Worm (Caenorhabditis elegans) whole organism, late embryonic: ENCODE measurements around the gene T22H9.1.

ENCODE experiments used
- ceh-31 ChIP-seq: sonication (generic microtip); optimal IDR thresholded peaks from 2 replicates; lab custom pipeline; 2016; ENCODE audit warnings: missing genetic modification characterization, missing compliant biosample characterization
- eyg-1 ChIP-seq: sonication (generic microtip); optimal IDR thresholded peaks from 2 replicates; lab custom pipeline; 2016; ENCODE audit warnings: missing genotype, missing genetic modification characterization, missing compliant biosample characterization
- nfya-1 ChIP-seq: sonication (generic microtip); optimal IDR thresholded peaks from 2 replicates; lab custom pipeline; 2017; ENCODE audit warnings: missing genetic modification characterization, mild to moderate bottlenecking, missing compliant biosample characterization, antibody characterized with exemption, moderate library complexity
- pha-2 ChIP-seq: sonication (generic microtip); optimal IDR thresholded peaks from 2 replicates; lab custom pipeline; 2017; ENCODE audit warnings: mild to moderate bottlenecking, missing genetic modification characterization, missing compliant biosample characterization
- syd-9 ChIP-seq: sonication (generic microtip); optimal IDR thresholded peaks from 2 replicates; lab custom pipeline; 2016; ENCODE audit warnings: mild to moderate bottlenecking, missing genetic modification characterization, moderate library complexity, missing compliant biosample characterization
- tbx-2 ChIP-seq: sonication (generic microtip); optimal IDR thresholded peaks from 2 replicates; lab custom pipeline; 2016; ENCODE audit warnings: missing genetic modification characterization, missing compliant biosample characterization
- unc-86 ChIP-seq: sonication (generic microtip); optimal IDR thresholded peaks from 2 replicates; lab custom pipeline; 2016; ENCODE audit warnings: missing genetic modification characterization, missing compliant biosample characterization
- ztf-16 ChIP-seq: sonication (generic microtip); optimal IDR thresholded peaks from 2 replicates; lab custom pipeline; 2017; ENCODE audit warnings: missing genetic modification characterization, missing compliant biosample characterization

DNA sequence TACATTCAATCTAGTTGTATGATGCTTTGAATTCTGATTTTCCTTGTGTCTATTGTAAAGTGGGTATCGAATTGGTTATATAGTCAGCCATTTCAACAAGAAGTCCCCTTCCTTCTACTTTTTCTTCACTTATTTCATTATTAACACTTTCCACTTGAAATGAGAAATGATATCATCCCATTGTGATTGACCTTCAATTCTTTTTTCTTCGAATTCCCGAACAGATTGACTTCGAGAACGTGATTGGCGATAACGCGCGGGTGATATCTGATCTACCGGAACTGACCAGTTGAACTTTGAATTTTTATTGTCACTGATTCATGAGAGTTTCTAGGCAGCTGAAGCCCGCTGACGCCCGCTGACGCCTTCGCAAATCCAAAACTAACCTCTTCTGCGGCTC is 18.7 kb downstream of the T22H9.1 start:
- TF ChIP-seq tbx-2: no peak
- no peak for TF ChIP-seq ztf-16 (tag; lab: Kevin White, UChicago)
- TF ChIP-seq ceh-31 (tag; lab: Kevin White, UChicago): no peak
- no peak for TF ChIP-seq syd-9 (tag; lab: Kevin White, UChicago)
- no peak for TF ChIP-seq pha-2
- no peak for TF ChIP-seq eyg-1 (tag; lab: Kevin White, UChicago)
- no peak for TF ChIP-seq unc-86 (tag; lab: Kevin White, UChicago)
- no peak for TF ChIP-seq nfya-1 (tag; lab: Kevin White, UChicago)
